Fruit fly (Drosophila melanogaster): ENCODE results near the gene Ubx.

Gene Ubx

DNA sequence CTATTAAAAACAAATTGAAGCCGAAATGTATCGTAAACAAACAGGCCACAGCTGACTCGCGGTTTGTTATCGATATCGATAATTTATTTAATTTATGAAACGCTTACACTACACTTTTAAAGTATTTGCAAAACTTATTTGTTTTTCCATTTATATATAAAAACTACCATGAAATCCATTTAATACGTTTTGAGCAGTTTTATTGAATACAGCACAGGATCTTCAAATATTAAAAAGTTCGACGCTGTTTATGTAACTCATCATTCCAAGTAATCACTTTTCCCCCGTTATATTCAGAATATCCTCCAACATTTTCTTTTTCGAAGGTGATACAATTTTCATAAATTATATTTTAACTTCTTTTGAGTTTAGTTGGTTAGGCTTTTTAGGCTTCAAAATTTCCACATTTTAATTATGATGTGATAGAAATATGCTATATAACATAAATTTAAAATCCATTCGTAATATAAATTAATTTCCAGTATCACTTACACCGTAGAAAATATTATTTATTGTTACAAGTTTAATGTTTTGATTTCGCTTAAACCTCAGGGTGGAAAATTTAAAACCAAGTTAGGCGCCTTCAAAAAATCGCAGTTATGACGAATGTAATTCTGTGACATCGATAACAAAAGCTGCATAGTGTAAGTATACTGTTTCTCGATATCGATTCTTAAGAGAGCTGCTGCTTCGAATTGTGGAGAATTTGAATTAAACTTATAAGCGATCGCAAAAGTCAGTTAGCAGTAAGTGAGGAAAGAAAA is 87.1 kb downstream of the Ubx start, which contains the start of the genes CG10324 and CCT3 (continued):
- TF ChIP-seq CG18011 (GFP tag; optimal IDR thresholded peaks at IDR 0.05) (peak; percentile 23), bbx (GFP tag; IDR thresholded peaks at IDR 0.05; ENCODE audit: partially characterized antibody) (peak; percentile 76), CG9215 (GFP tag; IDR thresholded peaks at IDR 0.05) (peak; percentile 24; the same call in 1 of the 2 replicates), CG11695 (GFP tag; IDR thresholded peaks at IDR 0.05) (peak; percentile 59; the same call in 2 of the 3 replicates), Dip3 (GFP tag; optimal IDR thresholded peaks at IDR 0.05) (peak; percentile 23), Asciz (GFP tag; optimal IDR thresholded peaks at IDR 0.05) (no peak), jing (GFP tag; optimal IDR thresholded peaks at IDR 0.05) (no peak), Awh (GFP tag; IDR thresholded peaks at IDR 0.05) (peak; percentile 56), CG31365 (tag; optimal IDR thresholded peaks at IDR 0.05) (no peak), slou (GFP tag; optimal IDR thresholded peaks at IDR 0.05) (peak; percentile 25), CG14860 (GFP tag; IDR thresholded peaks at IDR 0.05; ENCODE audit: partially characterized antibody) (peak; percentile 68), gem (tag; optimal IDR thresholded peaks at IDR 0.05) (peak; percentile 85), CG10654 (GFP tag; optimal IDR thresholded peaks at IDR 0.05) (peak; percentile 44), CG12744 (GFP tag; optimal IDR thresholded peaks at IDR 0.05) (no peak), CHES-1-like (GFP tag; optimal IDR thresholded peaks at IDR 0.05) (no peak), Dfd (GFP tag; optimal IDR thresholded peaks at IDR 0.05) (peak in 1 of 2 experiments; percentile 49), cato (GFP tag; optimal IDR thresholded peaks at IDR 0.05; ENCODE audit: borderline replicate concordance) (peak; percentile 44), fd102C (GFP tag; optimal IDR thresholded peaks at IDR 0.05) (no peak), CG15514 (GFP tag; optimal IDR thresholded peaks at IDR 0.05) (peak; percentile 35), slp2 (GFP tag; optimal IDR thresholded peaks at IDR 0.05) (peak; percentile 21), cwo (GFP tag; optimal IDR thresholded peaks at IDR 0.05) (peak; percentile 35), Hr78 (GFP tag; optimal IDR thresholded peaks at IDR 0.05) (no peak), tio (GFP tag; optimal IDR thresholded peaks at IDR 0.05) (no peak), HLH3B (GFP tag; IDR thresholded peaks at IDR 0.05) (peak; percentile 63), eve (GFP tag; optimal IDR thresholded peaks at IDR 0.05) (no peak), amos (GFP tag; IDR thresholded peaks at IDR 0.05; ENCODE audit: partially characterized antibody) (peak; percentile 72), mld (GFP tag; IDR thresholded peaks at IDR 0.05; ENCODE audit: partially characterized antibody) (no peak), salm (tag; optimal IDR thresholded peaks at IDR 0.05) (peak; percentile 18), onecut (GFP tag; IDR thresholded peaks at IDR 0.05) (no peak), Taf1 (GFP tag; IDR thresholded peaks at IDR 0.05) (no peak), lov (optimal IDR thresholded peaks at IDR 0.05) (no peak), lov (GFP tag; IDR thresholded peaks at IDR 0.05) (no peak), Lhr (GFP tag; optimal IDR thresholded peaks at IDR 0.05) (peak; percentile 3), zen (tag; optimal IDR thresholded peaks at IDR 0.05) (peak; percentile 41), inv (GFP tag; IDR thresholded peaks at IDR 0.05; ENCODE audit: partially characterized antibody) (peak; percentile 56), CG33557 (GFP tag; optimal IDR thresholded peaks at IDR 0.05) (peak; percentile 65), CG14441 (GFP tag; IDR thresholded peaks at IDR 0.05) (peak; percentile 39; the same call in 1 of the 2 replicates), CG2875 (GFP tag; optimal IDR thresholded peaks at IDR 0.05) (no peak), CG12299 (tag; optimal IDR thresholded peaks at IDR 0.05) (peak; percentile 52), croc (GFP tag; conservative IDR thresholded peaks at IDR 0.05) (peak; percentile 51; the same call in 1 of the 3 replicates), Fer2 (tag; optimal IDR thresholded peaks at IDR 0.05) (peak; percentile 77), CG4854 (GFP tag; optimal IDR thresholded peaks at IDR 0.05) (peak; percentile 43), sd (tag; optimal IDR thresholded peaks at IDR 0.05) (no peak), CG13775 (GFP tag; optimal IDR thresholded peaks at IDR 0.05) (peak; percentile 81), Dbx (GFP tag; IDR thresholded peaks at IDR 0.05) (peak; percentile 44; the same call in 1 of the 3 replicates), zf30C (GFP tag; optimal IDR thresholded peaks at IDR 0.05) (no peak), kah (GFP tag; optimal IDR thresholded peaks at IDR 0.05) (peak; percentile 26), CG4328 (GFP tag; optimal IDR thresholded peaks at IDR 0.05) (peak; percentile 61)

Data from whole organism, embryonic.